Worm (Caenorhabditis elegans): ENCODE results near the gene com-1.

com-1 gene

DNA sequence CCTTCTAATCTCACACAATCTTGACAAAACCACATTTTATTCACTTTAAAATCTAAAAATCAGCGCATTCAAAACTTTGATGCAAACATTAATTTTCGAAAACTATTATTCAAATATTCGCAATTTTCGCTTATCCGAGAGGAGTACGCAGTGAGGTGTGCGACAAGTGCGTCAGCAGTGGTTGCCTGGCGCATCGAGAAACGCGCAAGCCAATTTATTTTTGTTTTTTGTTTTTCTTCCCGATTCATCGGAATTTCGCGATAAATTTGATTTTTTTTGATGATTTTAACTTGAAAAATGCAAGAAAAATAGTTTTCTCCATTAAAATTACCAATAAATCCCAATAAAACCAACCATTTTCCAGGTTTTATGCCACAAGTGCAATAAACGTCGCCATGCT is 47.3 kb upstream of the com-1 start, which contains the start of the genes fbxb-85 and hex-3 (continued):
- TF ChIP-seq lin-14 (GFP tag; optimal IDR thresholded peaks at IDR 0.05): peak; percentile 94
- peak; percentile 94 for TF ChIP-seq aly-2 (tag; optimal IDR thresholded peaks at IDR 0.05)
- TF ChIP-seq tlp-1 (tag; optimal IDR thresholded peaks at IDR 0.05): no peak
- TF ChIP-seq vab-15 (tag; optimal IDR thresholded peaks at IDR 0.05): peak; percentile 29
- peak; percentile 75 for TF ChIP-seq F16B12.6 (tag; optimal IDR thresholded peaks at IDR 0.05)
- peak; percentile 99 for TF ChIP-seq snu-23 (GFP tag; optimal IDR thresholded peaks at IDR 0.05)
- peak; percentile 95 for TF ChIP-seq lsy-2 (tag; optimal IDR thresholded peaks at IDR 0.05)
- peak; percentile 55 for TF ChIP-seq Y116A8C.19 (tag; optimal IDR thresholded peaks at IDR 0.05; ENCODE audit: borderline replicate concordance)
- TF ChIP-seq nhr-11 (tag; optimal IDR thresholded peaks at IDR 0.05): peak; percentile 89
- TF ChIP-seq irx-1 (tag; optimal IDR thresholded peaks at IDR 0.05): peak; percentile 95
- peak; percentile 96 for TF ChIP-seq unc-86 (tag; optimal IDR thresholded peaks at IDR 0.05)
- TF ChIP-seq hlh-4 (tag; optimal IDR thresholded peaks at IDR 0.05): no peak
- TF ChIP-seq sptf-1 (tag; optimal IDR thresholded peaks at IDR 0.05): no peak
- TF ChIP-seq hlh-17 (GFP tag; optimal IDR thresholded peaks at IDR 0.05; ENCODE audit: borderline replicate concordance): no peak
- peak; percentile 94 for TF ChIP-seq lin-39 (tag; optimal IDR thresholded peaks at IDR 0.05)
- TF ChIP-seq ceh-63 (GFP tag; optimal IDR thresholded peaks at IDR 0.05): no peak
- peak; percentile 92 to 96 (median 93) for TF ChIP-seq dpl-1 (GFP tag; optimal IDR thresholded peaks at IDR 0.05)
- TF ChIP-seq lin-35 (GFP tag; optimal IDR thresholded peaks at IDR 0.05): peak; percentile 90 to 96
- TF ChIP-seq aha-1 (tag; optimal IDR thresholded peaks at IDR 0.05): peak; percentile 76
- TF ChIP-seq sox-4 (tag; optimal IDR thresholded peaks at IDR 0.05): peak; percentile 93
- TF ChIP-seq elt-3 (tag; optimal IDR thresholded peaks at IDR 0.05): peak in 4 of 6 experiments; percentile 10 to 92 (median 72)
- peak; percentile 75 for TF ChIP-seq fkh-4 (tag; optimal IDR thresholded peaks at IDR 0.05; ENCODE audit: borderline replicate concordance)
- TF ChIP-seq C34B4.2 (tag; optimal IDR thresholded peaks at IDR 0.05): peak; percentile 66
- TF ChIP-seq nhr-19 (GFP tag; conservative IDR thresholded peaks at IDR 0.05): peak; percentile 94
- TF ChIP-seq unc-130 (tag; optimal IDR thresholded peaks at IDR 0.05): peak; percentile 97
- peak; percentile 92 for TF ChIP-seq egl-13 (tag; optimal IDR thresholded peaks at IDR 0.05)
- 0 out of 2 replicates have a peak, but pooled peaks have one; percentile 32 for TF ChIP-seq unc-98 (GFP tag; IDR thresholded peaks at IDR 0.05)
- TF ChIP-seq ama-1 (optimal IDR thresholded peaks at IDR 0.05): peak; percentile 72
- TF ChIP-seq snpc-4 (tag; optimal IDR thresholded peaks at IDR 0.05): peak; percentile 85
- TF ChIP-seq ceh-82 (tag; optimal IDR thresholded peaks at IDR 0.05): peak; percentile 95 to 96 (median 96)
- TF ChIP-seq ztf-11 (tag; optimal IDR thresholded peaks at IDR 0.05): peak in 1 of 2 experiments; percentile 90
- peak; percentile 97 for TF ChIP-seq xbp-1 (tag; optimal IDR thresholded peaks at IDR 0.05)
- peak in 1 of 2 experiments; percentile 86 for TF ChIP-seq mdl-1 (tag; optimal IDR thresholded peaks at IDR 0.05)
- no peak for TF ChIP-seq ces-1 (GFP tag; optimal IDR thresholded peaks at IDR 0.05)
- TF ChIP-seq unc-62 (GFP tag; optimal IDR thresholded peaks at IDR 0.05): peak; percentile 5
- TF ChIP-seq nhr-77 (tag; optimal IDR thresholded peaks at IDR 0.05): peak; percentile 90
- peak; percentile 91 to 96 for TF ChIP-seq efl-1 (optimal IDR thresholded peaks at IDR 0.05)
- TF ChIP-seq efl-1 (GFP tag; optimal IDR thresholded peaks at IDR 0.05 in 1 of 2): peak; percentile 90 to 99
- TF ChIP-seq ztf-4 (tag; optimal IDR thresholded peaks at IDR 0.05): peak; percentile 84
- TF ChIP-seq nhr-237 (tag; optimal IDR thresholded peaks at IDR 0.05): peak; percentile 81
- TF ChIP-seq skn-1 (tag; optimal IDR thresholded peaks at IDR 0.05): peak; percentile 84
- 0 out of 2 replicates have a peak, but pooled peaks have one; percentile 80 for TF ChIP-seq ets-5 (GFP tag; IDR thresholded peaks at IDR 0.05)
- TF ChIP-seq zag-1 (tag; optimal IDR thresholded peaks at IDR 0.05): peak; percentile 92
- peak; percentile 93 for TF ChIP-seq fkh-10 (GFP tag; optimal IDR thresholded peaks at IDR 0.05)
- TF ChIP-seq lin-13 (GFP tag; optimal IDR thresholded peaks at IDR 0.05): peak; percentile 93
- TF ChIP-seq nhr-28 (tag; optimal IDR thresholded peaks at IDR 0.05): no peak
- TF ChIP-seq swsn-7 (tag; optimal IDR thresholded peaks at IDR 0.05): peak; percentile 97
- peak; percentile 94 for TF ChIP-seq C16A3.4 (tag; optimal IDR thresholded peaks at IDR 0.05)
- peak; percentile 63 for TF ChIP-seq mef-2 (tag; optimal IDR thresholded peaks at IDR 0.05)
- TF ChIP-seq sup-37 (GFP tag; optimal IDR thresholded peaks at IDR 0.05): peak; percentile 91
- peak; percentile 89 for TF ChIP-seq lir-3 (tag; optimal IDR thresholded peaks at IDR 0.05; ENCODE audit: poor library complexity)
- peak; percentile 80 for TF ChIP-seq efl-3 (GFP tag; optimal IDR thresholded peaks at IDR 0.05)
- TF ChIP-seq ceh-88 (GFP tag; IDR thresholded peaks at IDR 0.05): peak; percentile 89
